Worm (Caenorhabditis elegans): Measurements from ENCODE around the gene cdh-12.

- TF ChIP-seq aly-2 (tag; optimal IDR thresholded peaks at IDR 0.05): no peak
- no peak for TF ChIP-seq dpl-1 (GFP tag; optimal IDR thresholded peaks at IDR 0.05)
- TF ChIP-seq nhr-76 (tag; optimal IDR thresholded peaks at IDR 0.05): no peak
- no peak for TF ChIP-seq nhr-11 (tag; optimal IDR thresholded peaks at IDR 0.05)
- TF ChIP-seq pqm-1 (tag; optimal IDR thresholded peaks at IDR 0.05): no peak
Observed at ce11 chrIII:1225116-1225515, 73.3 kb downstream of the cdh-12 start.

Data from whole organism, L4 larva.